Worm (Caenorhabditis elegans) whole organism, L4 larva: ENCODE results near the gene C25E10.16.

Experiments
- F37D6.2 ChIP-seq: sonication (generic microtip); optimal IDR thresholded peaks from 2 replicates; lab custom pipeline; 2016; ENCODE audit warnings: mild to moderate bottlenecking, missing genetic modification characterization, missing compliant biosample characterization
- F49E8.2 ChIP-seq: sonication (generic microtip); optimal IDR thresholded peaks from 2 replicates; lab custom pipeline; 2016; ENCODE audit warnings: missing compliant biosample characterization, mild to moderate bottlenecking, missing genetic modification characterization, borderline replicate concordance
- Y105C5A.15 ChIP-seq: fragments of 200-800 bp; sonication (Bioruptor generic); IDR thresholded peaks from 2 replicates; pipeline ENCODE4 v1.3.6; 2022; ENCODE audit warnings: missing genetic modification characterization, missing compliant biosample characterization
- Y5F2A.4 ChIP-seq: fragments of 200-800 bp; sonication (Bioruptor generic); optimal IDR thresholded peaks from 2 replicates; lab custom pipeline; 2018; ENCODE audit warnings: mild to moderate bottlenecking, missing genetic modification characterization, missing compliant biosample characterization
- Y75B8A.6 ChIP-seq: fragments of 200-800 bp; sonication (Bioruptor generic); IDR thresholded peaks from 2 replicates; pipeline ENCODE4 v1.3.6; 2022; ENCODE audit warnings: missing genetic modification reagents, missing genetic modification characterization, missing compliant biosample characterization
- arid-1 ChIP-seq: fragments of 200-800 bp; sonication (Bioruptor generic); conservative IDR thresholded peaks from 2 replicates; pipeline ENCODE4 v1.3.6; 2022; ENCODE audit warnings: missing genetic modification reagents, missing genetic modification characterization, missing compliant biosample characterization
- ceh-44 ChIP-seq: fragments of 200-800 bp; sonication (Bioruptor generic); IDR thresholded peaks from 2 replicates; pipeline ENCODE4 v1.3.6; 2022; ENCODE audit warnings: missing genetic modification reagents, missing genetic modification characterization, missing compliant biosample characterization
- ceh-82 ChIP-seq: sonication (generic microtip); optimal IDR thresholded peaks from 2 replicates; lab custom pipeline; 2017; ENCODE audit warnings: missing biosample characterization, missing genetic modification characterization
- daf-16 ChIP-seq, 3 experiments: sonication (generic microtip); optimal IDR thresholded peaks; 2 replicates each; lab custom pipeline; 2016 to 2017; ENCODE audit warnings: missing genetic modification characterization in 3 of 3, missing genetic modification reagents in 3 of 3, mild to moderate bottlenecking in 2 of 3, missing compliant biosample characterization in 2 of 3, missing biosample characterization in 1 of 3, moderate library complexity in 1 of 3
- dmd-6 ChIP-seq: fragments of 200-800 bp; sonication (Bioruptor generic); IDR thresholded peaks from 2 replicates; pipeline ENCODE4 v1.3.6; 2022; ENCODE audit warnings: missing genetic modification reagents, missing genetic modification characterization, missing compliant biosample characterization
- dmd-9 ChIP-seq: fragments of 200-800 bp; sonication (Bioruptor generic); IDR thresholded peaks from 2 replicates; pipeline ENCODE4 v1.3.6; 2022; ENCODE audit warnings: missing genetic modification reagents, missing genetic modification characterization, missing compliant biosample characterization
- dpl-1 ChIP-seq: fragments of 150-350 bp; optimal IDR thresholded peaks from 2 replicates; lab custom pipeline; 2014; ENCODE audit warnings: missing biosample characterization, missing genetic modification reagents, missing genetic modification characterization
- duxl-1 ChIP-seq: sonication (generic microtip); optimal IDR thresholded peaks from 2 replicates; lab custom pipeline; 2016; ENCODE audit warnings: mild to moderate bottlenecking, missing genetic modification characterization, moderate library complexity, missing compliant biosample characterization; ENCODE audit not compliant: poor library complexity
- egl-27 ChIP-seq: sonication (generic microtip); optimal IDR thresholded peaks from 3 replicates; lab custom pipeline; 2017; ENCODE audit warnings: missing biosample characterization, missing genetic modification reagents, missing genetic modification characterization
- fos-1 ChIP-seq: fragments of 150-350 bp; optimal IDR thresholded peaks from 2 replicates; lab custom pipeline; 2014; ENCODE audit warnings: missing biosample characterization, missing genetic modification characterization
- gei-8 ChIP-seq: fragments of 200-800 bp; sonication (Bioruptor generic); optimal IDR thresholded peaks from 2 replicates; lab custom pipeline; 2018; ENCODE audit warnings: mild to moderate bottlenecking, missing genetic modification characterization, missing compliant biosample characterization
- hif-1 ChIP-seq, 2 experiments: sonication (generic microtip); optimal IDR thresholded peaks; 2 replicates each; lab custom pipeline; 2016 to 2017; ENCODE audit warnings: missing compliant biosample characterization in 2 of 2, missing genetic modification characterization in 2 of 2, missing genetic modification reagents in 2 of 2, missing genotype in 2 of 2, mild to moderate bottlenecking in 1 of 2
- hlh-30 ChIP-seq: sonication (generic microtip); optimal IDR thresholded peaks from 2 replicates; lab custom pipeline; 2017; ENCODE audit warnings: antibody characterized with exemption, mild to moderate bottlenecking, missing genetic modification characterization, missing compliant biosample characterization; ENCODE audit not compliant: insufficient read depth
- lin-13 ChIP-seq: fragments of 150-350 bp; optimal IDR thresholded peaks from 2 replicates; lab custom pipeline; 2014; ENCODE audit warnings: missing biosample characterization, missing genetic modification reagents, missing genetic modification characterization
- lin-29 ChIP-seq: fragments of 200-800 bp; sonication (Bioruptor generic); IDR thresholded peaks from 2 replicates; pipeline ENCODE4 v1.3.6; 2022; ENCODE audit warnings: missing genetic modification reagents, missing genetic modification characterization, missing compliant biosample characterization
- lin-38 ChIP-seq: fragments of 200-800 bp; sonication (Bioruptor generic); IDR thresholded peaks from 2 replicates; pipeline ENCODE4 v1.3.6; 2022; ENCODE audit warnings: missing genetic modification reagents, missing genetic modification characterization, missing compliant biosample characterization
- lin-39 ChIP-seq: fragments of 150-350 bp; optimal IDR thresholded peaks from 2 replicates; lab custom pipeline; 2014; ENCODE audit warnings: missing biosample characterization, missing genetic modification reagents, missing genetic modification characterization
- lir-3 ChIP-seq: sonication (generic microtip); optimal IDR thresholded peaks from 2 replicates; lab custom pipeline; 2016; ENCODE audit warnings: mild to moderate bottlenecking, missing genetic modification characterization, missing compliant biosample characterization
- mdl-1 ChIP-seq, 2 experiments: fragments of 150-350 bp in 1 of 2; sonication (generic microtip) in 1 of 2; optimal IDR thresholded peaks; 2 replicates each; lab custom pipeline; 2014 to 2017; ENCODE audit warnings: missing biosample characterization in 2 of 2, missing genetic modification characterization in 2 of 2
- nhr-10 ChIP-seq: fragments of 150-350 bp; optimal IDR thresholded peaks from 2 replicates; lab custom pipeline; 2014; ENCODE audit warnings: missing biosample characterization, missing genetic modification characterization
- nhr-102 ChIP-seq: sonication (generic microtip); optimal IDR thresholded peaks from 2 replicates; lab custom pipeline; 2016; ENCODE audit warnings: mild to moderate bottlenecking, missing genetic modification characterization, moderate library complexity, missing compliant biosample characterization
- nhr-111 ChIP-seq: fragments of 200-800 bp; sonication (Bioruptor generic); optimal IDR thresholded peaks from 2 replicates; lab custom pipeline; 2018; ENCODE audit warnings: mild to moderate bottlenecking, missing genetic modification characterization, missing compliant biosample characterization
- nhr-28 ChIP-seq: fragments of 150-350 bp; optimal IDR thresholded peaks from 2 replicates; lab custom pipeline; 2014; ENCODE audit warnings: missing biosample characterization, missing genetic modification characterization
- nhr-42 ChIP-seq: fragments of 200-800 bp; sonication (Bioruptor generic); IDR thresholded peaks from 2 replicates; pipeline ENCODE4 v1.3.6; 2022; ENCODE audit warnings: missing genetic modification characterization, missing compliant biosample characterization
- nhr-48 ChIP-seq: sonication (generic microtip); optimal IDR thresholded peaks from 2 replicates; lab custom pipeline; 2016; ENCODE audit warnings: mild to moderate bottlenecking, missing genetic modification characterization, missing compliant biosample characterization
- nhr-6 ChIP-seq: fragments of 150-350 bp; optimal IDR thresholded peaks from 2 replicates; lab custom pipeline; 2014; ENCODE audit warnings: missing biosample characterization, missing genetic modification characterization
- nhr-76 ChIP-seq: fragments of 150-350 bp; optimal IDR thresholded peaks from 2 replicates; lab custom pipeline; 2014; ENCODE audit warnings: missing biosample characterization, missing genetic modification characterization
- pha-4 ChIP-seq, 2 experiments: fragments of 150-350 bp in 1 of 2; fragments of 200-800 bp in 1 of 2; sonication (Bioruptor generic) in 1 of 2; IDR thresholded peaks in 1 of 2; optimal IDR thresholded peaks in 1 of 2; 2 replicates each; pipeline versions ENCODE4 v1.3.6 to Lab custom; 2014 to 2022; ENCODE audit warnings: missing genetic modification characterization in 2 of 2, missing genetic modification reagents in 2 of 2, missing biosample characterization in 1 of 2, missing compliant biosample characterization in 1 of 2
- saeg-2 ChIP-seq: fragments of 200-800 bp; sonication (Bioruptor generic); IDR thresholded peaks from 2 replicates; pipeline ENCODE4 v1.3.6; 2022; ENCODE audit warnings: missing genetic modification reagents, missing genetic modification characterization, missing compliant biosample characterization
- set-16 ChIP-seq: fragments of 200-800 bp; sonication (Bioruptor generic); IDR thresholded peaks from 2 replicates; pipeline ENCODE4 v1.3.6; 2022; ENCODE audit warnings: missing genetic modification reagents, missing genetic modification characterization, missing compliant biosample characterization
- skn-1 ChIP-seq: fragments of 150-350 bp; optimal IDR thresholded peaks from 2 replicates; lab custom pipeline; 2014; ENCODE audit warnings: missing biosample characterization, missing genetic modification characterization
- spr-1 ChIP-seq: sonication (generic microtip); optimal IDR thresholded peaks from 2 replicates; lab custom pipeline; 2016; ENCODE audit warnings: mild to moderate bottlenecking, missing genetic modification characterization, missing compliant biosample characterization
- spr-3 ChIP-seq: fragments of 200-800 bp; sonication (Bioruptor generic); optimal IDR thresholded peaks from 2 replicates; lab custom pipeline; 2018; ENCODE audit warnings: mild to moderate bottlenecking, missing genetic modification characterization, missing compliant biosample characterization
- tag-97 ChIP-seq: fragments of 200-800 bp; sonication (Bioruptor generic); IDR thresholded peaks from 2 replicates; pipeline ENCODE4 v1.3.6; 2022; ENCODE audit warnings: missing genetic modification characterization, missing compliant biosample characterization
- unc-130 ChIP-seq: sonication (generic microtip); optimal IDR thresholded peaks from 2 replicates; lab custom pipeline; 2016; ENCODE audit warnings: missing genetic modification reagents, missing genetic modification characterization, missing compliant biosample characterization
- zip-2 ChIP-seq: fragments of 150-350 bp; optimal IDR thresholded peaks from 2 replicates; lab custom pipeline; 2014; ENCODE audit warnings: missing biosample characterization, missing genetic modification characterization
- ztf-11 ChIP-seq: fragments of 150-350 bp; optimal IDR thresholded peaks from 2 replicates; lab custom pipeline; 2014; ENCODE audit warnings: missing biosample characterization, missing genetic modification characterization

C25E10.16 gene

ce11 chrV:9059468-9059867 lies at the start of gene C25E10.16, which contains the start of gene C25E10.13:
Gene C25E10.16 (minus strand): TSS chrV:9059568.
Gene C25E10.13 (plus strand): TSS chrV:9059723.
- TF ChIP-seq nhr-10 (tag; lab: Kevin White, UChicago) = no peak
- TF ChIP-seq lin-29 (GFP tag; lab: Robert Waterston, UW) = no peak
- no peak for TF ChIP-seq Y75B8A.6 (GFP tag; lab: Robert Waterston, UW)
- TF ChIP-seq ztf-11 (tag; lab: Kevin White, UChicago) = no peak
- no peak for TF ChIP-seq saeg-2 (GFP tag; lab: Robert Waterston, UW)
- TF ChIP-seq nhr-102 (tag; lab: Kevin White, UChicago) = no peak
- TF ChIP-seq skn-1 (tag; lab: Kevin White, UChicago) = no peak
- no peak for TF ChIP-seq mdl-1 (tag; optimal IDR thresholded peaks at IDR 0.05; lab: Kevin White, UChicago)
- no peak for TF ChIP-seq nhr-76 (tag; lab: Kevin White, UChicago)
- no peak for TF ChIP-seq unc-130 (GFP tag; lab: Kevin White, UChicago)
- no peak for TF ChIP-seq Y105C5A.15 (GFP tag; lab: Robert Waterston, UW)
- TF ChIP-seq nhr-6 (tag; lab: Kevin White, UChicago) = no peak
- no peak for TF ChIP-seq spr-3
- no peak for TF ChIP-seq tag-97
- TF ChIP-seq spr-1 (tag; lab: Kevin White, UChicago) = no peak
- no peak for TF ChIP-seq lin-13 (GFP tag; lab: Kevin White, UChicago)
- no peak for TF ChIP-seq nhr-42 (GFP tag; lab: Robert Waterston, UW)
- TF ChIP-seq nhr-111 (GFP tag; lab: Kevin White, UChicago) = no peak

- no peak for TF ChIP-seq nhr-48
- no peak for TF ChIP-seq ceh-44
- no peak for TF ChIP-seq egl-27 (tag; lab: Kevin White, UChicago)
- TF ChIP-seq nhr-10 (tag; lab: Kevin White, UChicago) = no peak
- TF ChIP-seq F37D6.2 (tag; lab: Kevin White, UChicago) = no peak
- TF ChIP-seq ceh-82 (tag; lab: Kevin White, UChicago) = no peak
- TF ChIP-seq fos-1 (tag; lab: Kevin White, UChicago) = no peak
- TF ChIP-seq gei-8 = no peak
- TF ChIP-seq skn-1 (tag; lab: Kevin White, UChicago) = no peak
- TF ChIP-seq lin-39 (tag; lab: Kevin White, UChicago) = no peak
- no peak for TF ChIP-seq lin-38
- no peak for TF ChIP-seq nhr-42 (GFP tag; lab: Robert Waterston, UW)
- TF ChIP-seq lin-13 (GFP tag; lab: Kevin White, UChicago) = no peak
- no peak for TF ChIP-seq arid-1 (GFP tag; lab: Robert Waterston, UW)
- TF ChIP-seq hif-1 (tag; optimal IDR thresholded peaks at IDR 0.05; lab: Kevin White, UChicago) = no peak
- no peak for TF ChIP-seq F49E8.2 (tag; lab: Kevin White, UChicago)
- no peak for TF ChIP-seq duxl-1
- TF ChIP-seq daf-16 (GFP tag; optimal IDR thresholded peaks at IDR 0.05; lab: Kevin White, UChicago) = no peak
- TF ChIP-seq daf-16 (tag; optimal IDR thresholded peaks at IDR 0.05; lab: Kevin White, UChicago) = no peak
- no peak for TF ChIP-seq pha-4 (GFP tag; IDR thresholded peaks at IDR 0.05; lab: Robert Waterston, UW)
- TF ChIP-seq pha-4 (tag; optimal IDR thresholded peaks at IDR 0.05; lab: Kevin White, UChicago) = no peak
These were observed 48.9 kb upstream of the C25E10.16 start, which contains the start of gene F21C10.18 for ce11 chrV:9108219-9108618. Gene F21C10.18 (plus strand): TSS chrV:9108519.

- TF ChIP-seq arid-1 (GFP tag; lab: Robert Waterston, UW) = no peak
These were observed 41.7 kb upstream of the C25E10.16 start, which contains the start of gene frpr-6 for ce11 chrV:9101062-9101461. Gene frpr-6 (minus strand): TSS chrV:9101162.

- no peak for TF ChIP-seq nhr-42 (GFP tag; lab: Robert Waterston, UW)
- no peak for TF ChIP-seq lir-3 (tag; lab: Kevin White, UChicago)
- TF ChIP-seq zip-2 (tag; lab: Kevin White, UChicago) = no peak
- peak; percentile 51 for TF ChIP-seq hlh-30 (tag; lab: Kevin White, UChicago)
- TF ChIP-seq lin-13 (GFP tag; lab: Kevin White, UChicago) = no peak
- TF ChIP-seq dmd-9 = no peak
- peak; percentile 94 for TF ChIP-seq nhr-28 (tag; lab: Kevin White, UChicago)
- no peak for TF ChIP-seq ceh-44
- no peak for TF ChIP-seq dpl-1
- no peak for TF ChIP-seq nhr-111 (GFP tag; lab: Kevin White, UChicago)
- TF ChIP-seq dmd-6 (GFP tag; lab: Robert Waterston, UW) = peak; percentile 12; the same call in 1 of the 2 replicates
- TF ChIP-seq set-16 (GFP tag; lab: Robert Waterston, UW) = no peak
- no peak for TF ChIP-seq Y5F2A.4
These were observed 39.1 kb upstream of the C25E10.16 start, which contains the start of gene F21C10.9 for ce11 chrV:9098280-9098973. Gene F21C10.9 (minus strand): TSS chrV:9098696.
